Fruit fly (Drosophila melanogaster) whole organism, embryonic: Measurements from ENCODE around the gene CG8671.
A peak's percentile ranks its signal among the peaks of the same experiment; 100 is the strongest.

ENCODE experiments used
- Atf6 ChIP-seq: fragments of 200-800 bp; sonication (Bioruptor generic); IDR thresholded peaks from 2 replicates; pipeline ENCODE4 v1.3.6; 2022; ENCODE audit warnings: missing biosample characterization, missing genetic modification characterization
- Bteb2 ChIP-seq: fragments of 200-800 bp; sonication (Bioruptor generic); optimal IDR thresholded peaks from 2 replicates; lab custom pipeline; 2016; ENCODE audit warnings: missing biosample characterization, missing genetic modification characterization
- CG10654 ChIP-seq: fragments of 200-800 bp; sonication (Bioruptor generic); optimal IDR thresholded peaks from 2 replicates; lab custom pipeline; 2016; ENCODE audit warnings: missing biosample characterization, missing genetic modification characterization
- CG11504 ChIP-seq: fragments of 200-800 bp; sonication (Bioruptor generic); optimal IDR thresholded peaks from 3 replicates; lab custom pipeline; 2019; ENCODE audit warnings: missing biosample characterization, mild to moderate bottlenecking, missing genetic modification characterization, moderate library complexity
- CG12155 ChIP-seq: fragments of 200-800 bp; sonication (Bioruptor generic); optimal IDR thresholded peaks from 3 replicates; lab custom pipeline; 2016; ENCODE audit warnings: missing biosample characterization, missing genetic modification characterization
- CG13296 ChIP-seq: fragments of 200-800 bp; sonication (Bioruptor generic); optimal IDR thresholded peaks from 3 replicates; lab custom pipeline; 2018; ENCODE audit warnings: missing biosample characterization, mild to moderate bottlenecking, missing genetic modification characterization
- CG13624 ChIP-seq: fragments of 200-800 bp; sonication (Bioruptor generic); optimal IDR thresholded peaks from 2 replicates; lab custom pipeline; 2016; ENCODE audit warnings: missing biosample characterization, missing genetic modification characterization
- CG1602 ChIP-seq: fragments of 200-800 bp; sonication (Bioruptor generic); optimal IDR thresholded peaks from 3 replicates; lab custom pipeline; 2016; ENCODE audit warnings: missing biosample characterization, missing genetic modification characterization
- CG16813 ChIP-seq: fragments of 200-800 bp; sonication (Bioruptor generic); IDR thresholded peaks from 3 replicates; pipeline ENCODE4 v1.3.6; 2022; ENCODE audit warnings: missing biosample characterization, missing genetic modification characterization; ENCODE audit not compliant: partially characterized antibody
- CG16815 ChIP-seq: fragments of 200-800 bp; sonication (Bioruptor generic); optimal IDR thresholded peaks from 3 replicates; lab custom pipeline; 2017; ENCODE audit warnings: missing biosample characterization, mild to moderate bottlenecking, missing genetic modification characterization
- CG33557 ChIP-seq: fragments of 200-800 bp; sonication (Bioruptor generic); optimal IDR thresholded peaks from 2 replicates; lab custom pipeline; 2019; ENCODE audit warnings: missing biosample characterization, mild to moderate bottlenecking, missing genetic modification characterization, moderate library complexity
- CG3407 ChIP-seq: fragments of 200-800 bp; sonication (Bioruptor generic); optimal IDR thresholded peaks from 2 replicates; lab custom pipeline; 2018; ENCODE audit warnings: missing biosample characterization, mild to moderate bottlenecking, missing genetic modification characterization
- CG3847 ChIP-seq: fragments of 200-800 bp; sonication (Bioruptor generic); IDR thresholded peaks from 2 replicates; pipeline ENCODE4 v1.3.6; 2022; ENCODE audit warnings: missing biosample characterization, missing genetic modification characterization
- CG42726 ChIP-seq: fragments of 200-800 bp; sonication (Bioruptor generic); IDR thresholded peaks from 2 replicates; pipeline ENCODE4 v1.3.6; 2022; ENCODE audit warnings: missing biosample characterization, missing genetic modification characterization; ENCODE audit not compliant: partially characterized antibody
- CG5245 ChIP-seq: fragments of 200-800 bp; sonication (Bioruptor generic); optimal IDR thresholded peaks from 3 replicates; lab custom pipeline; 2016; ENCODE audit warnings: missing biosample characterization, missing genetic modification characterization
- CG6791 ChIP-seq: fragments of 200-800 bp; sonication (Bioruptor generic); IDR thresholded peaks from 3 replicates; pipeline ENCODE4 v1.3.6; 2022; ENCODE audit warnings: missing biosample characterization, missing genetic modification characterization; ENCODE audit not compliant: partially characterized antibody
- CG6813 ChIP-seq: fragments of 200-800 bp; sonication (Bioruptor generic); optimal IDR thresholded peaks from 2 replicates; lab custom pipeline; 2017; ENCODE audit warnings: missing biosample characterization, missing genetic modification characterization, mild to moderate bottlenecking, moderate library complexity, missing genetic modification reagents
- CG7372 ChIP-seq: fragments of 200-800 bp; sonication (Bioruptor generic); IDR thresholded peaks from 2 replicates; pipeline ENCODE4 v1.3.6; 2022; ENCODE audit warnings: missing biosample characterization, missing genetic modification characterization
- CG8089 ChIP-seq: fragments of 200-800 bp; sonication (Bioruptor generic); optimal IDR thresholded peaks from 3 replicates; lab custom pipeline; 2016; ENCODE audit warnings: missing biosample characterization, missing genetic modification characterization
- CG9932 ChIP-seq: fragments of 200-800 bp; sonication (Bioruptor generic); IDR thresholded peaks from 2 replicates; pipeline ENCODE4 v1.3.6; 2022; ENCODE audit warnings: missing biosample characterization, missing genetic modification characterization
- D19A ChIP-seq: fragments of 200-800 bp; optimal IDR thresholded peaks from 3 replicates; lab custom pipeline; 2019; ENCODE audit warnings: missing biosample characterization, mild to moderate bottlenecking, missing genetic modification characterization, moderate library complexity
- Dbx ChIP-seq: fragments of 200-800 bp; sonication (Bioruptor generic); IDR thresholded peaks from 3 replicates; pipeline ENCODE4 v1.3.6; 2022; ENCODE audit warnings: missing biosample characterization, missing genetic modification characterization
- Dip2 ChIP-seq: fragments of 200-800 bp; sonication (Bioruptor generic); IDR thresholded peaks from 2 replicates; pipeline ENCODE4 v1.3.6; 2022; ENCODE audit warnings: missing biosample characterization, missing genetic modification characterization
- Dip3 ChIP-seq: fragments of 200-800 bp; sonication (Bioruptor generic); optimal IDR thresholded peaks from 3 replicates; lab custom pipeline; 2016; ENCODE audit warnings: missing biosample characterization, missing genetic modification characterization
- HLHmδ ChIP-seq: fragments of 200-800 bp; sonication (Bioruptor generic); optimal IDR thresholded peaks from 2 replicates; lab custom pipeline; 2018; ENCODE audit warnings: missing biosample characterization, mild to moderate bottlenecking, missing genetic modification characterization, moderate library complexity
- HmgZ ChIP-seq: fragments of 200-800 bp; sonication (Bioruptor generic); optimal IDR thresholded peaks from 2 replicates; lab custom pipeline; 2018; ENCODE audit warnings: missing biosample characterization, mild to moderate bottlenecking, missing genetic modification characterization
- Hmr ChIP-seq: fragments of 200-800 bp; sonication (Bioruptor generic); optimal IDR thresholded peaks from 3 replicates; lab custom pipeline; 2017; ENCODE audit warnings: mild to moderate bottlenecking, missing biosample characterization, missing genetic modification reagents, missing genetic modification characterization
- Jarid2 ChIP-seq: fragments of 200-800 bp; sonication (Bioruptor generic); optimal IDR thresholded peaks from 3 replicates; lab custom pipeline; 2017; ENCODE audit warnings: mild to moderate bottlenecking, missing biosample characterization, missing genetic modification reagents, missing genetic modification characterization
- Rfx ChIP-seq: fragments of 200-800 bp; sonication (Bioruptor generic); IDR thresholded peaks from 2 replicates; pipeline ENCODE4 v1.3.6; 2022; ENCODE audit warnings: missing biosample characterization, missing genetic modification characterization
- Stat92E ChIP-seq, 3 experiments: fragments of >200 bp in 2 of 3; fragments of 200-800 bp in 1 of 3; sonication (Bioruptor generic) in 1 of 3; optimal IDR thresholded peaks; 2 replicates each; lab custom pipeline; 2017 to 2019; ENCODE audit warnings: missing biosample characterization in 3 of 3, missing genetic modification characterization in 3 of 3, mild to moderate bottlenecking in 1 of 3, moderate library complexity in 1 of 3
- Xrp1 ChIP-seq: fragments of 200-800 bp; sonication (Bioruptor generic); IDR thresholded peaks from 2 replicates; pipeline ENCODE4 v1.3.6; 2022; ENCODE audit warnings: missing biosample characterization, missing genetic modification characterization
- abd-A ChIP-seq: fragments of 200-800 bp; sonication (Bioruptor generic); optimal IDR thresholded peaks from 3 replicates; lab custom pipeline; 2019; ENCODE audit warnings: missing biosample characterization, mild to moderate bottlenecking, missing genetic modification characterization, moderate library complexity
- ase ChIP-seq: fragments of 200-800 bp; sonication (Bioruptor generic); IDR thresholded peaks from 3 replicates; pipeline ENCODE4 v1.3.6; 2022; ENCODE audit warnings: missing biosample characterization, missing genetic modification characterization
- bbx ChIP-seq: fragments of 200-800 bp; sonication (Bioruptor generic); IDR thresholded peaks from 2 replicates; pipeline ENCODE4 v1.3.6; 2022; ENCODE audit warnings: missing biosample characterization, missing genetic modification characterization; ENCODE audit not compliant: partially characterized antibody
- cas ChIP-seq: fragments of 200-800 bp; sonication (Bioruptor generic); IDR thresholded peaks from 2 replicates; pipeline ENCODE4 v1.3.6; 2022; ENCODE audit warnings: missing biosample characterization, missing genetic modification characterization
- dpn ChIP-seq, 2 experiments: fragments of 200-800 bp; sonication (Bioruptor generic); optimal IDR thresholded peaks; 3 replicates each; lab custom pipeline; 2016; ENCODE audit warnings: missing biosample characterization in 2 of 2, missing genetic modification characterization in 2 of 2
- dysf ChIP-seq: fragments of 200-800 bp; sonication (Bioruptor generic); IDR thresholded peaks from 3 replicates; pipeline ENCODE4 v1.3.6; 2022; ENCODE audit warnings: missing biosample characterization, missing genetic modification characterization
- ham ChIP-seq: fragments of 200-800 bp; sonication (Bioruptor generic); IDR thresholded peaks from 2 replicates; pipeline ENCODE4 v1.3.6; 2022; ENCODE audit warnings: missing biosample characterization, missing genetic modification characterization
- her ChIP-seq: fragments of 200-800 bp; sonication (Bioruptor generic); optimal IDR thresholded peaks from 2 replicates; lab custom pipeline; 2016; ENCODE audit warnings: missing biosample characterization, missing genetic modification characterization
- ken ChIP-seq: fragments of 200-800 bp; sonication (Bioruptor generic); IDR thresholded peaks from 3 replicates; pipeline ENCODE4 v1.3.6; 2022; ENCODE audit warnings: missing biosample characterization, missing genetic modification characterization
- lbe ChIP-seq: fragments of 200-800 bp; sonication (Bioruptor generic); optimal IDR thresholded peaks from 2 replicates; lab custom pipeline; 2016; ENCODE audit warnings: missing biosample characterization, mild to moderate bottlenecking, missing genetic modification characterization
- lola ChIP-seq, 3 experiments: fragments of >200 bp in 2 of 3; fragments of 200-800 bp in 1 of 3; sonication (Bioruptor generic) in 1 of 3; optimal IDR thresholded peaks; 2 replicates each; lab custom pipeline; 2017 to 2019; ENCODE audit warnings: missing biosample characterization in 3 of 3, missing genetic modification characterization in 3 of 3, mild to moderate bottlenecking in 1 of 3, moderate library complexity in 1 of 3
- maf-S ChIP-seq: fragments of 200-800 bp; sonication (Bioruptor generic); optimal IDR thresholded peaks from 2 replicates; lab custom pipeline; 2016; ENCODE audit warnings: missing biosample characterization, missing genetic modification characterization
- nerfin-1 ChIP-seq: fragments of 200-800 bp; sonication (Bioruptor generic); optimal IDR thresholded peaks from 3 replicates; lab custom pipeline; 2019; ENCODE audit warnings: missing biosample characterization, mild to moderate bottlenecking, missing genetic modification characterization, moderate library complexity
- p53 ChIP-seq: fragments of 200-800 bp; sonication (Bioruptor generic); optimal IDR thresholded peaks from 2 replicates; lab custom pipeline; 2016; ENCODE audit warnings: missing biosample characterization, missing genetic modification characterization
- pnt ChIP-seq: fragments of 200-800 bp; sonication (Bioruptor generic); optimal IDR thresholded peaks from 3 replicates; lab custom pipeline; 2016; ENCODE audit warnings: missing biosample characterization, missing genetic modification characterization
- rib ChIP-seq: fragments of 200-800 bp; sonication (Bioruptor generic); IDR thresholded peaks from 2 replicates; pipeline ENCODE4 v1.3.6; 2022; ENCODE audit warnings: missing biosample characterization, missing genetic modification characterization
- ro ChIP-seq: fragments of 200-800 bp; sonication (Bioruptor generic); IDR thresholded peaks from 2 replicates; pipeline ENCODE4 v1.3.6; 2022; ENCODE audit warnings: missing biosample characterization, missing genetic modification characterization
- seq ChIP-seq: fragments of 200-800 bp; sonication (Bioruptor generic); IDR thresholded peaks from 2 replicates; pipeline ENCODE4 v1.3.6; 2022; ENCODE audit warnings: missing biosample characterization, missing genetic modification characterization
- sna ChIP-seq: fragments of 200-800 bp; sonication (Bioruptor generic); IDR thresholded peaks from 2 replicates; pipeline ENCODE4 v1.3.6; 2022; ENCODE audit warnings: missing biosample characterization, missing genetic modification characterization; ENCODE audit not compliant: partially characterized antibody

CG8671 gene

DNA sequence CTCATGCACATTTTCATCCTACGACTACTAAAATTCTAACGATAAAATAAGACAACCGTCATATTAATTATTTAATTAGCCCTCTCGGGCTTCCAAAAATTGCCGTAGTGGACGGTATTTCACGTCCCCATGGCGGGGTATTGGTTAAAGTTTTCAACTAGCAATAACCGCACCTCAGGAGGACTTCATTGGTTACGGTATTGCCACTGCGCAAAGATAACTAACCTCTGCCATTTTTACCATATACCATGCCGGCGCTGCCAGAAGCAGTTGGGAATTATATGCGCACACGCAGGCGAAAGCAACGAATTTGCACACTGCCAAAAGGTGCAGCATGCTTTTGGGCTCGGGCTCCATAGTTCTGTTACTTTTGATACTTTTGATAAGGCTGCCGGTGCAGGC, 47.8 kb upstream of the CG8671 start (continued):
- peak; percentile 29 for TF ChIP-seq D19A (tag; lab: Kevin White, UChicago)
- TF ChIP-seq CG9932 (GFP tag; lab: Robert Waterston, UW) = 0 out of 2 replicates have a peak, but pooled peaks have one; percentile 7
- peak; percentile 38 for TF ChIP-seq lbe (GFP tag; lab: Kevin White, UChicago)
- peak; percentile 22 for TF ChIP-seq CG13624 (GFP tag; lab: Kevin White, UChicago)
- TF ChIP-seq CG3407 (GFP tag; lab: Kevin White, UChicago) = peak; percentile 31
- TF ChIP-seq dpn (GFP tag; optimal IDR thresholded peaks at IDR 0.05; lab: Kevin White, UChicago) = peak in 1 of 2 experiments; percentile 63
- peak; percentile 43 for TF ChIP-seq HmgZ
- no peak for TF ChIP-seq abd-A
- peak; percentile 22 for TF ChIP-seq pnt
- no peak for TF ChIP-seq seq
- TF ChIP-seq CG6813 (GFP tag; lab: Kevin White, UChicago) = no peak
- no peak for TF ChIP-seq CG33557 (GFP tag; lab: Kevin White, UChicago)
- TF ChIP-seq ase = no peak
- no peak for TF ChIP-seq HLHmδ
- peak; percentile 27 for TF ChIP-seq nerfin-1
- TF ChIP-seq Dip3 (GFP tag; lab: Kevin White, UChicago) = peak; percentile 29
- peak; percentile 27 for TF ChIP-seq Atf6 (GFP tag; lab: Robert Waterston, UW)
- no peak for TF ChIP-seq CG1602
- TF ChIP-seq her = peak; percentile 49
- no peak for TF ChIP-seq CG7372 (GFP tag; lab: Robert Waterston, UW)
- no peak for TF ChIP-seq p53 (GFP tag; lab: Kevin White, UChicago)
- no peak for TF ChIP-seq ham (GFP tag; lab: Robert Waterston, UW)
- TF ChIP-seq Jarid2 (GFP tag; lab: Kevin White, UChicago) = peak; percentile 76
- TF ChIP-seq CG11504 (tag; lab: Kevin White, UChicago) = no peak
- TF ChIP-seq bbx = peak; percentile 72
- peak; percentile 62 for TF ChIP-seq CG5245 (GFP tag; lab: Kevin White, UChicago)
- peak in 1 of 3 experiments; percentile 3 for TF ChIP-seq lola (GFP tag; optimal IDR thresholded peaks at IDR 0.05; lab: Kevin White, UChicago)
- TF ChIP-seq Hmr (GFP tag; lab: Kevin White, UChicago) = peak; percentile 20
- peak; percentile 55 for TF ChIP-seq Dbx (GFP tag; lab: Robert Waterston, UW)
- TF ChIP-seq CG8089 (GFP tag; lab: Kevin White, UChicago) = peak; percentile 9
- peak; percentile 42; the same call in 1 of the 2 replicates for TF ChIP-seq Rfx (GFP tag; lab: Robert Waterston, UW)
- TF ChIP-seq CG6791 (GFP tag; lab: Robert Waterston, UW) = peak; percentile 67; the same call in 2 of the 3 replicates
- peak; percentile 32 for TF ChIP-seq CG12155 (GFP tag; lab: Kevin White, UChicago)
- peak in 1 of 3 experiments; percentile 57 for TF ChIP-seq Stat92E (GFP tag; optimal IDR thresholded peaks at IDR 0.05; lab: Kevin White, UChicago)
- 0 out of 2 replicates have a peak, but pooled peaks have one; percentile 38 for TF ChIP-seq cas (GFP tag; lab: Robert Waterston, UW)
- no peak for TF ChIP-seq Dip2 (GFP tag; lab: Robert Waterston, UW)
- peak; percentile 70; the same call in 1 of the 2 replicates for TF ChIP-seq rib (GFP tag; lab: Robert Waterston, UW)
- peak; percentile 5 for TF ChIP-seq CG16815 (GFP tag; lab: Kevin White, UChicago)
- TF ChIP-seq CG3847 (GFP tag; lab: Robert Waterston, UW) = peak; percentile 42; the same call in 1 of the 2 replicates
- 0 out of 2 replicates have a peak, but pooled peaks have one; percentile 25 for TF ChIP-seq ro (GFP tag; lab: Robert Waterston, UW)
- peak; percentile 58 for TF ChIP-seq CG42726 (GFP tag; lab: Robert Waterston, UW)
- TF ChIP-seq CG16813 (GFP tag; lab: Robert Waterston, UW) = peak; percentile 32; the same call in 1 of the 3 replicates
- no peak for TF ChIP-seq dysf (GFP tag; lab: Robert Waterston, UW)
- no peak for TF ChIP-seq CG13296 (GFP tag; lab: Kevin White, UChicago)
- peak; percentile 12 for TF ChIP-seq CG10654 (GFP tag; lab: Kevin White, UChicago)
- no peak for TF ChIP-seq sna (GFP tag; lab: Robert Waterston, UW)
- TF ChIP-seq Xrp1 (GFP tag; lab: Robert Waterston, UW) = peak; percentile 52
- TF ChIP-seq Bteb2 (GFP tag; lab: Kevin White, UChicago) = peak; percentile 0
- TF ChIP-seq ken (GFP tag; lab: Robert Waterston, UW) = no peak; the same call in 2 of the 3 replicates
- no peak for TF ChIP-seq maf-S (GFP tag; lab: Kevin White, UChicago)
